Worm (Caenorhabditis elegans) whole organism, L4/young adult: ENCODE data around the gene nlp-23.
A peak's percentile ranks its signal among the peaks of the same experiment; 100 is the strongest.

Source experiments
- W03F9.2 ChIP-seq: fragments of 150-350 bp; optimal IDR thresholded peaks from 2 replicates; lab custom pipeline; 2014; ENCODE audit warnings: missing biosample characterization, missing genetic modification characterization
- dao-5 ChIP-seq: sonication (generic microtip); optimal IDR thresholded peaks from 2 replicates; lab custom pipeline; 2016; ENCODE audit warnings: missing genotype, missing genetic modification characterization, moderate library complexity, missing compliant biosample characterization
- him-1 ChIP-seq: sonication (generic microtip); optimal IDR thresholded peaks from 2 replicates; lab custom pipeline; 2016; ENCODE audit warnings: missing genotype, missing genetic modification reagents, missing genetic modification characterization, missing compliant biosample characterization

The nlp-23 gene

ce11 chrX:2364703-2365299 is 22.0 kb upstream of the nlp-23 start:
- no peak for TF ChIP-seq dao-5 (tag; lab: Kevin White, UChicago)
- TF ChIP-seq him-1 (tag; lab: Kevin White, UChicago), result peak; percentile 75
- TF ChIP-seq W03F9.2 (tag; lab: Kevin White, UChicago), result peak; percentile 96

- no peak for TF ChIP-seq dao-5 (tag; lab: Kevin White, UChicago)
- TF ChIP-seq W03F9.2 (tag; lab: Kevin White, UChicago), result no peak
- no peak for TF ChIP-seq him-1 (tag; lab: Kevin White, UChicago)
Measured at ce11 chrX:2362872-2363271, 20.1 kb upstream of the nlp-23 start.

ce11 chrX:2359797-2360196 is 17.0 kb upstream of the nlp-23 start, which contains the start of gene lgc-40:
TSS of gene lgc-40 (plus strand) at chrX:2360097.
- TF ChIP-seq W03F9.2 (tag; lab: Kevin White, UChicago), result no peak
- TF ChIP-seq dao-5 (tag; lab: Kevin White, UChicago), result no peak
- TF ChIP-seq him-1 (tag; lab: Kevin White, UChicago), result no peak

ce11 chrX:2352929-2353328 is 10.2 kb upstream of the nlp-23 start:
- TF ChIP-seq him-1 (tag; lab: Kevin White, UChicago), result no peak
- TF ChIP-seq W03F9.2 (tag; lab: Kevin White, UChicago), result no peak
- TF ChIP-seq dao-5 (tag; lab: Kevin White, UChicago), result no peak

ce11 chrX:2347962-2348361 is 5.2 kb upstream of the nlp-23 start:
- TF ChIP-seq W03F9.2 (tag; lab: Kevin White, UChicago), result no peak
- no peak for TF ChIP-seq dao-5 (tag; lab: Kevin White, UChicago)
- TF ChIP-seq him-1 (tag; lab: Kevin White, UChicago), result no peak

- TF ChIP-seq dao-5 (tag; lab: Kevin White, UChicago), result no peak
- no peak for TF ChIP-seq him-1 (tag; lab: Kevin White, UChicago)
Measured at ce11 chrX:2344666-2345065, 1.9 kb upstream of the nlp-23 start, which contains the start of gene nlp-2. TSS of gene nlp-2 (minus strand) at chrX:2344766.

ce11 chrX:2344104-2344503 is 1.3 kb upstream of the nlp-23 start:
- TF ChIP-seq dao-5 (tag; lab: Kevin White, UChicago) (no peak), W03F9.2 (tag; lab: Kevin White, UChicago) (no peak), him-1 (tag; lab: Kevin White, UChicago) (no peak)

- no peak for TF ChIP-seq W03F9.2 (tag; lab: Kevin White, UChicago)
- no peak for TF ChIP-seq him-1 (tag; lab: Kevin White, UChicago)
- TF ChIP-seq dao-5 (tag; lab: Kevin White, UChicago), result no peak
Measured at ce11 chrX:2341989-2342388, 770 bp downstream of the nlp-23 start, which contains the start of gene nlp-22. TSS of gene nlp-22 (minus strand) at chrX:2342089.

ce11 chrX:2338210-2338609 is 4.5 kb downstream of the nlp-23 start, which contains the start of gene nlp-45:
TSS of gene nlp-45 (minus strand) at chrX:2338310.
- TF ChIP-seq him-1 (tag; lab: Kevin White, UChicago) (no peak), W03F9.2 (tag; lab: Kevin White, UChicago) (no peak), dao-5 (tag; lab: Kevin White, UChicago) (no peak)

- TF ChIP-seq him-1 (tag; lab: Kevin White, UChicago) (no peak), dao-5 (tag; lab: Kevin White, UChicago) (no peak), W03F9.2 (tag; lab: Kevin White, UChicago) (no peak)
Measured at ce11 chrX:2335384-2335783, 7.4 kb downstream of the nlp-23 start, which contains the start of gene T01B6.1. TSS of gene T01B6.1 (plus strand) at chrX:2335684.

ce11 chrX:2330494-2330893 is 12.3 kb downstream of the nlp-23 start:
- TF ChIP-seq him-1 (tag; lab: Kevin White, UChicago), result no peak
- TF ChIP-seq dao-5 (tag; lab: Kevin White, UChicago), result no peak

ce11 chrX:2328873-2329272 is 13.9 kb downstream of the nlp-23 start:
- TF ChIP-seq W03F9.2 (tag; lab: Kevin White, UChicago) (no peak), dao-5 (tag; lab: Kevin White, UChicago) (no peak), him-1 (tag; lab: Kevin White, UChicago) (no peak)

- TF ChIP-seq dao-5 (tag; lab: Kevin White, UChicago) (no peak), him-1 (tag; lab: Kevin White, UChicago) (no peak)
Measured at ce11 chrX:2321758-2322157, 21.0 kb downstream of the nlp-23 start.

ce11 chrX:2320539-2320938 is 22.2 kb downstream of the nlp-23 start:
- TF ChIP-seq dao-5 (tag; lab: Kevin White, UChicago) (no peak), him-1 (tag; lab: Kevin White, UChicago) (no peak), W03F9.2 (tag; lab: Kevin White, UChicago) (no peak)
